Fruit fly (Drosophila melanogaster): ENCODE results near the gene ND-13B.

ND-13B gene

dm6 chr3L:10660744-10661589, 32.9 kb downstream of the ND-13B start, which contains the start of the genes CG32066 and CG8003 (continued):
- no peak for TF ChIP-seq Hmx (GFP tag; optimal IDR thresholded peaks at IDR 0.05)
- no peak for TF ChIP-seq Poxn (GFP tag; IDR thresholded peaks at IDR 0.05)
- TF ChIP-seq unc-4 (GFP tag; IDR thresholded peaks at IDR 0.05; ENCODE audit: partially characterized antibody): peak; percentile 83
- TF ChIP-seq Drgx (GFP tag; IDR thresholded peaks at IDR 0.05): no peak
- TF ChIP-seq CG30020 (tag; optimal IDR thresholded peaks at IDR 0.05): peak; percentile 60
- no peak for TF ChIP-seq CG8089 (GFP tag; optimal IDR thresholded peaks at IDR 0.05)
- peak; percentile 64 for TF ChIP-seq MESR4 (GFP tag; optimal IDR thresholded peaks at IDR 0.05)
- TF ChIP-seq sug (tag; optimal IDR thresholded peaks at IDR 0.05): peak; percentile 41
- peak; percentile 16 for TF ChIP-seq Hmr (GFP tag; optimal IDR thresholded peaks at IDR 0.05)
- TF ChIP-seq inv (GFP tag; IDR thresholded peaks at IDR 0.05; ENCODE audit: partially characterized antibody): peak; percentile 96
- TF ChIP-seq bcd (GFP tag; optimal IDR thresholded peaks at IDR 0.05): no peak
- no peak for TF ChIP-seq CG8765 (GFP tag; IDR thresholded peaks at IDR 0.05)
- TF ChIP-seq CG7839 (tag; optimal IDR thresholded peaks at IDR 0.05): peak; percentile 39
- TF ChIP-seq Med (GFP tag): peak; percentile 90
- TF ChIP-seq CG1792 (GFP tag; optimal IDR thresholded peaks at IDR 0.05): no peak
- peak; percentile 2 for TF ChIP-seq Hand (GFP tag; optimal IDR thresholded peaks at IDR 0.05)
- peak; percentile 91 for TF ChIP-seq CG34224 (GFP tag; IDR thresholded peaks at IDR 0.05; ENCODE audit: partially characterized antibody)
- no peak for TF ChIP-seq sens-2 (GFP tag; IDR thresholded peaks at IDR 0.05)
- TF ChIP-seq Pdp1 (GFP tag; optimal IDR thresholded peaks at IDR 0.05): peak in 1 of 2 experiments; percentile 27
- no peak for TF ChIP-seq dmrt99B (tag; optimal IDR thresholded peaks at IDR 0.05)
- peak in 1 of 2 experiments; percentile 70 for TF ChIP-seq eve (GFP tag; optimal IDR thresholded peaks at IDR 0.05)
- TF ChIP-seq CG11560 (tag; IDR thresholded peaks at IDR 0.05): no peak
- peak; percentile 50 for TF ChIP-seq trem (tag; optimal IDR thresholded peaks at IDR 0.05)
- no peak for TF ChIP-seq klu (GFP tag; IDR thresholded peaks at IDR 0.05)
- TF ChIP-seq CG3847 (GFP tag; IDR thresholded peaks at IDR 0.05): peak; percentile 32; the same call in 1 of the 2 replicates
- TF ChIP-seq cwo (GFP tag; optimal IDR thresholded peaks at IDR 0.05): peak; percentile 8
- no peak for TF ChIP-seq CG3995 (GFP tag; optimal IDR thresholded peaks at IDR 0.05)
- TF ChIP-seq CG4424 (GFP tag; optimal IDR thresholded peaks at IDR 0.05): no peak
- TF ChIP-seq HLH4C (GFP tag; IDR thresholded peaks at IDR 0.05; ENCODE audit: partially characterized antibody): peak; percentile 67; the same call in 2 of the 3 replicates
- TF ChIP-seq CG15514 (GFP tag; optimal IDR thresholded peaks at IDR 0.05): peak; percentile 57
- peak; percentile 1 for TF ChIP-seq CG1647 (GFP tag; optimal IDR thresholded peaks at IDR 0.05)
- peak; percentile 51; the same call in 1 of the 2 replicates for TF ChIP-seq CG32532 (GFP tag; IDR thresholded peaks at IDR 0.05)
- TF ChIP-seq CG14710 (tag; optimal IDR thresholded peaks at IDR 0.05): peak; percentile 52
- TF ChIP-seq Sox102F (GFP tag; optimal IDR thresholded peaks at IDR 0.05): peak; percentile 15
- peak; percentile 27 for TF ChIP-seq zfh2 (GFP tag; optimal IDR thresholded peaks at IDR 0.05)
- peak; percentile 10 for TF ChIP-seq Max (GFP tag; optimal IDR thresholded peaks at IDR 0.05)
- TF ChIP-seq E2f2 (GFP tag; IDR thresholded peaks at IDR 0.05): peak; percentile 14; the same call in 1 of the 2 replicates
- TF ChIP-seq gfzf (GFP tag; optimal IDR thresholded peaks at IDR 0.05): peak; percentile 72
- 0 out of 2 replicates have a peak, but pooled peaks have one; percentile 10 for TF ChIP-seq dimm (GFP tag; IDR thresholded peaks at IDR 0.05)
- TF ChIP-seq amos (GFP tag; IDR thresholded peaks at IDR 0.05; ENCODE audit: partially characterized antibody): peak; percentile 97
- TF ChIP-seq Xbp1 (GFP tag; optimal IDR thresholded peaks at IDR 0.05): peak; percentile 29
- peak; percentile 90 for TF ChIP-seq nerfin-2 (GFP tag; IDR thresholded peaks at IDR 0.05; ENCODE audit: partially characterized antibody)
- TF ChIP-seq Dbx (GFP tag; IDR thresholded peaks at IDR 0.05): peak; percentile 50; the same call in 2 of the 3 replicates
- TF ChIP-seq tll (GFP tag; optimal IDR thresholded peaks at IDR 0.05): no peak
- TF ChIP-seq CG6765 (GFP tag; optimal IDR thresholded peaks at IDR 0.05): peak; percentile 50
- peak; percentile 68 for TF ChIP-seq CG9437 (GFP tag; optimal IDR thresholded peaks at IDR 0.05)
- TF ChIP-seq bigmax (GFP tag; optimal IDR thresholded peaks at IDR 0.05): no peak
